Worm (Caenorhabditis elegans): ENCODE measurements around the gene inx-11.

DNA sequence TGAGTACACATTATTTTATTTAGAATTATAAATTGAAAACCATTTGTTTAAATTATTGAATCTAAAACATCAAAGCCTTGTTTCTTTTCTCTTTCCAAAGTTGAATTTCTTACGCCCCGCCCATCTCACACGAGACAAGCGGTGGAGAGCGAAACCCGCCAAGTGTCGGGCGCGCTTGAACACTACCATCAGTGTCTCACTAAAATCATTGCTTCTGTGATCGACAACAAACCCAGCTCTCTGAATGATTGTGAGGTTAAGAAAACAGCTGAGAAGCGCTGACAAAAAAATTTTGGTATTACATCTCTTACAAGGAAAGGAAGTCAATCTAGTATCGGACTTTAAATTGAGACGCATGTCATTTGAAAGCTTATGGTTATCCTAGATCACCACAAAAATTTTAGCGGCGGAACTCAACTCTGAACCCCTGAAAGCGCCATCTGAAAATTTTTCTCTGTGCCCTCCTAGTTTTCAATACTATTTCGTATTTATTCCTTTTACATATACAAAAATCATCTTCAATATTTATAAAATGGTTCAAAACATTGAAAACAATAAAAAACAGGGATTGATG lies 4.1 kb downstream of the inx-11 start:
- no peak for TF ChIP-seq nhr-12 (tag; optimal IDR thresholded peaks at IDR 0.05)
- no peak for TF ChIP-seq zip-8 (tag; optimal IDR thresholded peaks at IDR 0.05)
- TF ChIP-seq unc-62 (GFP tag; optimal IDR thresholded peaks at IDR 0.05) = no peak
- no peak for TF ChIP-seq ceh-83 (GFP tag; optimal IDR thresholded peaks at IDR 0.05)
- no peak for TF ChIP-seq nhr-237 (tag; optimal IDR thresholded peaks at IDR 0.05)
- TF ChIP-seq nhr-76 (tag; optimal IDR thresholded peaks at IDR 0.05) = no peak
- no peak for TF ChIP-seq ztf-11 (tag; optimal IDR thresholded peaks at IDR 0.05)
- no peak for TF ChIP-seq nhr-28 (tag; optimal IDR thresholded peaks at IDR 0.05)
- no peak for TF ChIP-seq lsy-2 (tag; optimal IDR thresholded peaks at IDR 0.05)
- TF ChIP-seq mab-5 (tag; optimal IDR thresholded peaks at IDR 0.05) = no peak
- TF ChIP-seq blmp-1 (tag; optimal IDR thresholded peaks at IDR 0.05) = no peak
- no peak for TF ChIP-seq ceh-43 (GFP tag; optimal IDR thresholded peaks at IDR 0.05)
- TF ChIP-seq unc-120 (tag; optimal IDR thresholded peaks at IDR 0.05; ENCODE audit: poor library complexity, severe bottlenecking) = no peak

Measured in whole organism, mixed stage, embryonic.